Worm (Caenorhabditis elegans) whole organism, dauer: ENCODE data around the gene vhp-1.
"Not testable (repeated sequence)": the region's sequence is repeated elsewhere in the genome, so short reads cannot be mapped to it uniquely, and the experiment has no call there.

Experiments
- unc-62 ChIP-seq: sonication (generic microtip); optimal IDR thresholded peaks from 2 replicates; lab custom pipeline; 2017; ENCODE audit warnings: missing biosample characterization, missing genetic modification reagents, missing genetic modification characterization

vhp-1 gene

ce11 chrII:5335370-5336034 is 12.4 kb downstream of the vhp-1 start:
- TF ChIP-seq unc-62 (GFP tag; lab: Kevin White, UChicago): no peak

- no peak for TF ChIP-seq unc-62 (GFP tag; lab: Kevin White, UChicago)
Measured at ce11 chrII:5336035-5336376, 12.9 kb downstream of the vhp-1 start.

ce11 chrII:5336660-5337494 is 13.8 kb downstream of the vhp-1 start:
- no peak for TF ChIP-seq unc-62 (GFP tag; lab: Kevin White, UChicago)

ce11 chrII:5337495-5337840 is 14.4 kb downstream of the vhp-1 start:
- no peak for TF ChIP-seq unc-62 (GFP tag; lab: Kevin White, UChicago)

- no peak for TF ChIP-seq unc-62 (GFP tag; lab: Kevin White, UChicago)
Measured at ce11 chrII:5338301-5338700, 15.2 kb downstream of the vhp-1 start.

ce11 chrII:5339547-5339946 is 16.5 kb downstream of the vhp-1 start:
- no peak for TF ChIP-seq unc-62 (GFP tag; lab: Kevin White, UChicago)

- no peak for TF ChIP-seq unc-62 (GFP tag; lab: Kevin White, UChicago)
Measured at ce11 chrII:5340672-5341568, 17.8 kb downstream of the vhp-1 start.

ce11 chrII:5341573-5341972 is 18.5 kb downstream of the vhp-1 start:
- TF ChIP-seq unc-62 (GFP tag; lab: Kevin White, UChicago): no peak

ce11 chrII:5342412-5342811 is 19.3 kb downstream of the vhp-1 start:
- no peak for TF ChIP-seq unc-62 (GFP tag; lab: Kevin White, UChicago)

ce11 chrII:5344775-5345174 is 21.7 kb downstream of the vhp-1 start, which contains the start of gene F09E5.14:
Gene F09E5.14 (minus strand): TSS chrII:5344875.
- no peak for TF ChIP-seq unc-62 (GFP tag; lab: Kevin White, UChicago)

ce11 chrII:5350357-5350756 is 27.3 kb downstream of the vhp-1 start, which contains the start of gene F09E5.8:
Gene F09E5.8 (plus strand): TSS chrII:5350669.
- TF ChIP-seq unc-62 (GFP tag; lab: Kevin White, UChicago): not testable (repeated sequence)

- no peak for TF ChIP-seq unc-62 (GFP tag; lab: Kevin White, UChicago)
Measured at ce11 chrII:5351799-5352198, 28.7 kb downstream of the vhp-1 start, which contains the start of gene F09E5.7. Gene F09E5.7 (plus strand): TSS chrII:5352099.

ce11 chrII:5353642-5354041 is 30.6 kb downstream of the vhp-1 start:
- TF ChIP-seq unc-62 (GFP tag; lab: Kevin White, UChicago): no peak

- no peak for TF ChIP-seq unc-62 (GFP tag; lab: Kevin White, UChicago)
Measured at ce11 chrII:5355384-5355783, 32.3 kb downstream of the vhp-1 start, which contains the start of gene srg-69. Gene srg-69 (plus strand): TSS chrII:5355684.

- TF ChIP-seq unc-62 (GFP tag; lab: Kevin White, UChicago): no peak
Measured at ce11 chrII:5358137-5358745, 35.2 kb downstream of the vhp-1 start, which contains the start of the genes F09E5.11 and bmy-1. Gene F09E5.11 (minus strand): TSS chrII:5358187. Gene bmy-1 (plus strand): TSS chrII:5358695.
